Fruit fly (Drosophila melanogaster) whole organism: Measurements from ENCODE around the gene wry.

Experiments
- EcR ChIP-seq, 2 experiments: fragments of >200 bp; optimal IDR thresholded peaks; 2 replicates each; lab custom pipeline; 2017; ENCODE audit warnings: missing biosample characterization in 2 of 2, missing genetic modification characterization in 2 of 2, missing genetic modification reagents in 2 of 2
- pan ChIP-seq: fragments of >200 bp; optimal IDR thresholded peaks from 2 replicates; lab custom pipeline; 2017
- psq ChIP-seq: fragments of >200 bp; optimal IDR thresholded peaks from 2 replicates; lab custom pipeline; 2017
- usp ChIP-seq: fragments of >200 bp; optimal IDR thresholded peaks from 2 replicates; lab custom pipeline; 2017; ENCODE audit warnings: missing biosample characterization, missing genetic modification characterization, mixed read lengths

- no peak for TF ChIP-seq psq (lab: Kevin White, UChicago)
- no peak for TF ChIP-seq usp (GFP tag; lab: Kevin White, UChicago)
- no peak for TF ChIP-seq EcR (GFP tag; optimal IDR thresholded peaks at IDR 0.05; lab: Kevin White, UChicago)
- no peak for TF ChIP-seq pan (lab: Kevin White, UChicago)
Observed at dm6 chr2L:1883114-1883513, 46.8 kb downstream of the wry start, which contains the start of gene CG15358.
